Fruit fly (Drosophila melanogaster): ENCODE measurements around the gene Mco3.

dm6 chr3R:25899690-25900089, 2.4 kb downstream of the Mco3 start, which contains the start of gene CG31091:
- TF ChIP-seq CG14711 (tag; optimal IDR thresholded peaks at IDR 0.05) (no peak), CG1620 (GFP tag; optimal IDR thresholded peaks at IDR 0.05) (no peak), Clk (GFP tag; optimal IDR thresholded peaks at IDR 0.05) (no peak), bab1 (GFP tag; optimal IDR thresholded peaks at IDR 0.05) (no peak), Crg-1 (GFP tag; optimal IDR thresholded peaks at IDR 0.05) (no peak)
